Worm (Caenorhabditis elegans) whole organism, L2 larva: ENCODE results near the gene F20E11.18.

Experiments used
- ZK546.5 ChIP-seq: sonication (generic microtip); optimal IDR thresholded peaks from 2 replicates; lab custom pipeline; 2017; ENCODE audit warnings: missing biosample characterization, missing genetic modification characterization
- aly-2 ChIP-seq: fragments of 150-350 bp; optimal IDR thresholded peaks from 2 replicates; lab custom pipeline; 2014; ENCODE audit warnings: missing biosample characterization, missing genetic modification characterization
- ceh-82 ChIP-seq: fragments of 150-350 bp; optimal IDR thresholded peaks from 2 replicates; lab custom pipeline; 2014; ENCODE audit warnings: missing biosample characterization, missing genetic modification characterization
- egl-27 ChIP-seq: sonication (generic microtip); optimal IDR thresholded peaks from 3 replicates; lab custom pipeline; 2017; ENCODE audit warnings: missing biosample characterization, missing genetic modification reagents, missing genetic modification characterization
- mbf-1 ChIP-seq: sonication (generic microtip); optimal IDR thresholded peaks from 2 replicates; lab custom pipeline; 2017; ENCODE audit warnings: missing biosample characterization, missing genetic modification characterization
- nhr-237 ChIP-seq: fragments of 150-350 bp; optimal IDR thresholded peaks from 2 replicates; lab custom pipeline; 2014; ENCODE audit warnings: missing biosample characterization, missing genetic modification characterization
- nhr-77 ChIP-seq: fragments of 150-350 bp; optimal IDR thresholded peaks from 2 replicates; lab custom pipeline; 2014; ENCODE audit warnings: missing biosample characterization, missing genetic modification characterization
- sma-9 ChIP-seq, 2 experiments: fragments of 150-350 bp in 1 of 2; sonication (generic microtip) in 1 of 2; optimal IDR thresholded peaks; 2 replicates each; lab custom pipeline; 2014 to 2016; ENCODE audit warnings: missing genetic modification characterization in 2 of 2, mild to moderate bottlenecking in 1 of 2, missing biosample characterization in 1 of 2, missing compliant biosample characterization in 1 of 2, missing genetic modification reagents in 1 of 2, moderate library complexity in 1 of 2
- snpc-4 ChIP-seq: fragments of 150-350 bp; optimal IDR thresholded peaks from 2 replicates; lab custom pipeline; 2014; ENCODE audit warnings: missing biosample characterization, missing genetic modification characterization
- ztf-4 ChIP-seq: fragments of 150-350 bp; optimal IDR thresholded peaks from 2 replicates; lab custom pipeline; 2014; ENCODE audit warnings: missing biosample characterization, missing genetic modification characterization

- TF ChIP-seq ZK546.5 (tag; lab: Kevin White, UChicago) (no peak), nhr-237 (tag; lab: Kevin White, UChicago) (no peak), ceh-82 (tag; lab: Kevin White, UChicago) (no peak), nhr-77 (no peak), egl-27 (tag; lab: Kevin White, UChicago) (no peak), ztf-4 (tag; lab: Kevin White, UChicago) (no peak), mbf-1 (tag; lab: Kevin White, UChicago) (no peak), sma-9 (GFP tag; optimal IDR thresholded peaks at IDR 0.05; lab: Kevin White, UChicago) (no peak), sma-9 (tag; optimal IDR thresholded peaks at IDR 0.05; lab: Kevin White, UChicago) (no peak), snpc-4 (tag; lab: Kevin White, UChicago) (no peak), aly-2 (tag; lab: Kevin White, UChicago) (no peak)
These were observed 32.8 kb upstream of the F20E11.18 start, which contains the start of gene F20E11.17 for ce11 chrV:17469180-17469579.
